Worm (Caenorhabditis elegans) whole organism, mixed stage, embryonic: ENCODE data around the gene Y17G9B.8.
A peak's percentile ranks its signal among the peaks of the same experiment; 100 is the strongest.

Source experiments
- M03D4.4 ChIP-seq: sonication (generic microtip); optimal IDR thresholded peaks from 2 replicates; lab custom pipeline; 2017; ENCODE audit warnings: mild to moderate bottlenecking, missing genetic modification characterization, missing compliant biosample characterization
- bed-3 ChIP-seq: fragments of 200-800 bp; sonication (Bioruptor generic); optimal IDR thresholded peaks from 3 replicates; lab custom pipeline; 2018; ENCODE audit warnings: mild to moderate bottlenecking, missing genetic modification characterization, moderate library complexity, missing compliant biosample characterization
- blmp-1 ChIP-seq: fragments of 150-350 bp; optimal IDR thresholded peaks from 2 replicates; lab custom pipeline; 2014; ENCODE audit warnings: missing biosample characterization, missing genetic modification characterization
- ceh-39 ChIP-seq: fragments of 150-350 bp; optimal IDR thresholded peaks from 2 replicates; lab custom pipeline; 2014; ENCODE audit warnings: missing biosample characterization, missing genetic modification characterization
- ceh-83 ChIP-seq: fragments of 200-800 bp; sonication (Bioruptor generic); optimal IDR thresholded peaks from 2 replicates; lab custom pipeline; 2018; ENCODE audit warnings: mild to moderate bottlenecking, missing genetic modification characterization, missing compliant biosample characterization
- ces-1 ChIP-seq: fragments of 150-350 bp; optimal IDR thresholded peaks from 2 replicates; lab custom pipeline; 2014; ENCODE audit warnings: missing biosample characterization, missing genetic modification reagents, missing genetic modification characterization
- cnd-1 ChIP-seq: fragments of 200-800 bp; sonication (Bioruptor generic); optimal IDR thresholded peaks from 2 replicates; lab custom pipeline; 2018; ENCODE audit warnings: mild to moderate bottlenecking, missing genetic modification characterization, missing compliant biosample characterization
- drap-1 ChIP-seq: fragments of 200-800 bp; sonication (Bioruptor generic); optimal IDR thresholded peaks from 3 replicates; lab custom pipeline; 2018; ENCODE audit warnings: mild to moderate bottlenecking, missing genetic modification characterization, missing compliant biosample characterization
- elt-1 ChIP-seq: sonication (generic microtip); optimal IDR thresholded peaks from 2 replicates; lab custom pipeline; 2017; ENCODE audit warnings: missing genetic modification characterization, mild to moderate bottlenecking, missing compliant biosample characterization, antibody characterized with exemption, moderate library complexity, borderline replicate concordance; ENCODE audit not compliant: insufficient read depth
- elt-3 ChIP-seq: fragments of 150-350 bp; optimal IDR thresholded peaks from 2 replicates; lab custom pipeline; 2014; ENCODE audit warnings: missing biosample characterization, missing genetic modification characterization
- flh-1 ChIP-seq: fragments of 200-800 bp; sonication (Bioruptor generic); optimal IDR thresholded peaks from 2 replicates; lab custom pipeline; 2018; ENCODE audit warnings: mild to moderate bottlenecking, missing genetic modification characterization, moderate library complexity, missing compliant biosample characterization
- ham-2 ChIP-seq: fragments of 200-800 bp; sonication (Bioruptor generic); optimal IDR thresholded peaks from 2 replicates; lab custom pipeline; 2018; ENCODE audit warnings: mild to moderate bottlenecking, missing genetic modification characterization, missing compliant biosample characterization
- hlh-1 ChIP-seq: fragments of 150-350 bp; optimal IDR thresholded peaks from 2 replicates; lab custom pipeline; 2014; ENCODE audit warnings: missing biosample characterization, missing genetic modification reagents, missing genetic modification characterization
- lin-13 ChIP-seq: fragments of 150-350 bp; optimal IDR thresholded peaks from 2 replicates; lab custom pipeline; 2014; ENCODE audit warnings: missing biosample characterization, missing genetic modification characterization
- lin-32 ChIP-seq: fragments of 200-800 bp; sonication (Bioruptor generic); optimal IDR thresholded peaks from 2 replicates; lab custom pipeline; 2018; ENCODE audit warnings: mild to moderate bottlenecking, missing genetic modification characterization, missing compliant biosample characterization
- lsy-2 ChIP-seq: fragments of 150-350 bp; optimal IDR thresholded peaks from 2 replicates; lab custom pipeline; 2014; ENCODE audit warnings: missing biosample characterization, missing genetic modification characterization
- mab-5 ChIP-seq: fragments of 150-350 bp; optimal IDR thresholded peaks from 2 replicates; lab custom pipeline; 2014; ENCODE audit warnings: missing biosample characterization, missing genetic modification characterization
- mep-1 ChIP-seq: fragments of 150-350 bp; optimal IDR thresholded peaks from 2 replicates; lab custom pipeline; 2017; ENCODE audit warnings: missing biosample characterization, missing genetic modification reagents, missing genetic modification characterization, inconsistent platforms
- mls-2 ChIP-seq: sonication (generic microtip); optimal IDR thresholded peaks from 2 replicates; lab custom pipeline; 2016; ENCODE audit warnings: mild to moderate bottlenecking, missing genetic modification characterization, moderate library complexity, missing compliant biosample characterization
- nhr-12 ChIP-seq: fragments of 150-350 bp; optimal IDR thresholded peaks from 2 replicates; lab custom pipeline; 2014; ENCODE audit warnings: missing biosample characterization, missing genetic modification characterization
- nhr-2 ChIP-seq: fragments of 150-350 bp; optimal IDR thresholded peaks from 2 replicates; lab custom pipeline; 2014; ENCODE audit warnings: missing biosample characterization, missing genetic modification characterization
- nhr-237 ChIP-seq: fragments of 150-350 bp; optimal IDR thresholded peaks from 2 replicates; lab custom pipeline; 2014; ENCODE audit warnings: missing biosample characterization, missing genetic modification characterization
- nhr-28 ChIP-seq: fragments of 150-350 bp; optimal IDR thresholded peaks from 2 replicates; lab custom pipeline; 2014; ENCODE audit warnings: missing biosample characterization, missing genetic modification characterization
- nhr-76 ChIP-seq: sonication (generic microtip); optimal IDR thresholded peaks from 2 replicates; lab custom pipeline; 2017; ENCODE audit warnings: missing biosample characterization, missing genetic modification characterization
- pha-4 ChIP-seq: fragments of 150-350 bp; optimal IDR thresholded peaks from 2 replicates; lab custom pipeline; 2018; ENCODE audit warnings: missing biosample characterization, missing genetic modification reagents, missing genetic modification characterization
- sem-2 ChIP-seq: fragments of 200-800 bp; sonication (Bioruptor generic); optimal IDR thresholded peaks from 2 replicates; lab custom pipeline; 2018; ENCODE audit warnings: mild to moderate bottlenecking, missing genetic modification characterization, missing compliant biosample characterization
- snpc-4 ChIP-seq: fragments of 150-350 bp; optimal IDR thresholded peaks from 2 replicates; lab custom pipeline; 2014; ENCODE audit warnings: missing biosample characterization, missing genetic modification characterization
- sptf-1 ChIP-seq: sonication (generic microtip); optimal IDR thresholded peaks from 2 replicates; lab custom pipeline; 2017; ENCODE audit warnings: mild to moderate bottlenecking, missing genetic modification characterization, moderate library complexity, missing compliant biosample characterization
- tbx-8 ChIP-seq: fragments of 200-800 bp; sonication (Bioruptor generic); optimal IDR thresholded peaks from 2 replicates; lab custom pipeline; 2018; ENCODE audit warnings: mild to moderate bottlenecking, missing genetic modification characterization, moderate library complexity, missing compliant biosample characterization
- unc-120 ChIP-seq: sonication (generic microtip); optimal IDR thresholded peaks from 2 replicates; lab custom pipeline; 2017; ENCODE audit warnings: missing genetic modification characterization, missing compliant biosample characterization; ENCODE audit not compliant: poor library complexity, severe bottlenecking
- unc-39 ChIP-seq: fragments of 150-350 bp; optimal IDR thresholded peaks from 2 replicates; lab custom pipeline; 2014; ENCODE audit warnings: missing biosample characterization, missing genetic modification characterization
- unc-62 ChIP-seq: fragments of 150-350 bp; optimal IDR thresholded peaks from 2 replicates; lab custom pipeline; 2014; ENCODE audit warnings: missing biosample characterization, missing genetic modification reagents, missing genetic modification characterization
- zip-8 ChIP-seq: fragments of 150-350 bp; optimal IDR thresholded peaks from 2 replicates; lab custom pipeline; 2014; ENCODE audit warnings: missing biosample characterization, missing genetic modification characterization
- ztf-11 ChIP-seq: fragments of 150-350 bp; optimal IDR thresholded peaks from 2 replicates; lab custom pipeline; 2014; ENCODE audit warnings: missing biosample characterization, missing genetic modification characterization

The Y17G9B.8 gene

DNA sequence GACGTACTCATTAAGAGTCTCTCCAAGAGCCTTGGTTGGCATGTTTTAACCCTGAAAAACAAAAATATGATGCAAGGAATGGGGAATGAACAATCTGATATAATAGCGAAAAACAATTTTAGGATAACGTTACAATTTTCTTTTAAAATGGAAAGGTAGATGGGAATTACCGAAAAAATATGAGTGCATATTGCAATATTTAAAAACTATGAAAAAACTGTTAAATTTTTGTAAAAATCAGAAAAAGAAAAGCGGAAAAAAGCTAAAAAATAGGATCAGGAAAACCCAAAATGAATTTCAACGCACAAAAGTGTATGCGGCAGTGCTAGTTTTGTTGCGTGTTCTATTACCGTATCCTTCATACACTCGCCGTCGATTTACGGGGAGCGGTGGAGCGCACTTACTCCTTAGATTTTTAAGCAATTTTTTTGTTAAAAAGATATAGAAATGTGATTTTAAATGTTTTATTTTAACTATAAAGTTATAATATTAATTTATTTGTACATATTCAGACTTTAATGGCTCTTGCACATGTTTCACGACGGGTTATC, 8.8 kb downstream of the Y17G9B.8 start, which contains the start of the genes rpl-20 and Y17G9B.5 (continued):
- TF ChIP-seq pha-4 (tag; lab: Kevin White, UChicago) (peak; percentile 100), lin-13 (tag; lab: Kevin White, UChicago) (peak; percentile 100), M03D4.4 (tag; lab: Kevin White, UChicago) (peak; percentile 94), snpc-4 (tag; lab: Kevin White, UChicago) (no peak), ceh-83 (GFP tag; lab: Kevin White, UChicago) (peak; percentile 87), lin-32 (GFP tag; lab: Kevin White, UChicago) (peak; percentile 78), elt-3 (tag; lab: Kevin White, UChicago) (peak; percentile 88), lsy-2 (tag; lab: Kevin White, UChicago) (peak; percentile 100), mls-2 (peak; percentile 91)

DNA sequence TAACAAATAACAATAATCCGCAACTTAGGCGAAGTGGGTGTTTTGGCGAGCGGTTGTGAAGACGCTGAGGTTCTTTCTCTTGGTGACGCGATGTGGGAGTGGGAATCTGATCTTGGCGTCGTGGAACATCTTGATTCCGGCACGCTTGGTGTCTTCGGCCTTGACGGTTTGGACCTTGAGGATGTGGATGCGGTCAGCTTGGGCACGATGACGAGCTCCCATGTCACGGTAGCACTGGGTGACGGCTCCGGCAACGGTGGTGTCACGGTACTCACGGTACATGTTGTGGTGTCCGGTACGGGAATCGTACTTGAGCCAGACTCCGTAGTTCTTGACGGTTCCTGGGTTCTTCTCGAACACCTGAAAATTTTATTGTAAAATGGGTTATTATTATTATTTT, 9.5 kb downstream of the Y17G9B.8 start:
- TF ChIP-seq nhr-2 (tag; lab: Kevin White, UChicago): no peak

DNA sequence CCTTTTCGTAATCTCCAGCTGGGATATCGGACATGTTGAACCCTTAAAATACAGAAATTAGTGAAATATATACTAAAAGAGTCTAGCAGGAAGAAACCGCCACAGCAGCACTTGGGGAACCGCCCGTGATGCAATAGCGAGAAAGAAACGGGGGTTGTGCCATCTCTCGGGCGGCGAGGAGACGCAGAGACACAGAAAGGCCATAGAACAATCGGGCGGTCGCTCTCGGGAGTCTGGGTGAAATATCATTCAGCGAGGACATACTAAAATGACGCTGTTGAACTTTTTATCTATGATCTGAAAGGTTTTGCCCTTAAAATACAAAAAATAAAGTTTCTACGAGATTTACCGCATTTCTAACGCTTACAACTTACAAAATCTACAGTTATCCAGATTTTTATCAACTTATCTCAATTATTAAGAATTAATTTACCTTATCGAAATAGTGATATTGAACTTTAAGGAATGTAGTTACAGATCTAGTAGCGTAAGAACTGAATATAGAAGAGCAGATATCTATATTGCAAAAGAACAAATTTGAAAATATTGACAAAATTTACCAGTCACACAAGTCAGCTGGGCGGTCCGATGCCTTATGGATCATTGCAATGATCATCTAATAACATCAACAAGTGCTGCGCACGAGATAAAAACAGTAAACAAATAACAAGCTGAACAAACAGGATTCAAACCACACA, 10.1 kb downstream of the Y17G9B.8 start, which contains the start of gene cyc-2.1:
TSS of gene cyc-2.1 (minus strand) at position 605 of the 698 bp plus-strand sequence.
- TF ChIP-seq drap-1 (GFP tag; lab: Kevin White, UChicago) (peak; percentile 33), sptf-1 (tag; lab: Kevin White, UChicago) (peak; percentile 58), bed-3 (GFP tag; lab: Kevin White, UChicago) (no peak), unc-120 (tag; lab: Kevin White, UChicago) (no peak), ztf-11 (no peak), unc-39 (tag; lab: Kevin White, UChicago) (no peak), blmp-1 (no peak), M03D4.4 (tag; lab: Kevin White, UChicago) (peak; percentile 31), zip-8 (tag; lab: Kevin White, UChicago) (peak; percentile 30), lsy-2 (tag; lab: Kevin White, UChicago) (peak; percentile 76), elt-3 (tag; lab: Kevin White, UChicago) (no peak), cnd-1 (tag; lab: Kevin White, UChicago) (no peak), ceh-83 (GFP tag; lab: Kevin White, UChicago) (no peak), nhr-12 (no peak), mls-2 (no peak), mep-1 (tag; lab: Kevin White, UChicago) (peak; percentile 55), lin-32 (GFP tag; lab: Kevin White, UChicago) (no peak), lin-13 (tag; lab: Kevin White, UChicago) (no peak), pha-4 (tag; lab: Kevin White, UChicago) (peak; percentile 22), flh-1 (GFP tag; lab: Kevin White, UChicago) (peak; percentile 4), nhr-28 (tag; lab: Kevin White, UChicago) (no peak), hlh-1 (tag; lab: Kevin White, UChicago) (no peak), nhr-2 (tag; lab: Kevin White, UChicago) (no peak), mab-5 (no peak), ces-1 (GFP tag; lab: Kevin White, UChicago) (peak; percentile 22), unc-62 (GFP tag; lab: Kevin White, UChicago) (no peak), ceh-39 (tag; lab: Kevin White, UChicago) (no peak), nhr-237 (tag; lab: Kevin White, UChicago) (peak; percentile 6), sem-2 (no peak), snpc-4 (tag; lab: Kevin White, UChicago) (no peak)
- TF ChIP-seq, all 35 proteins: peak for 10

DNA sequence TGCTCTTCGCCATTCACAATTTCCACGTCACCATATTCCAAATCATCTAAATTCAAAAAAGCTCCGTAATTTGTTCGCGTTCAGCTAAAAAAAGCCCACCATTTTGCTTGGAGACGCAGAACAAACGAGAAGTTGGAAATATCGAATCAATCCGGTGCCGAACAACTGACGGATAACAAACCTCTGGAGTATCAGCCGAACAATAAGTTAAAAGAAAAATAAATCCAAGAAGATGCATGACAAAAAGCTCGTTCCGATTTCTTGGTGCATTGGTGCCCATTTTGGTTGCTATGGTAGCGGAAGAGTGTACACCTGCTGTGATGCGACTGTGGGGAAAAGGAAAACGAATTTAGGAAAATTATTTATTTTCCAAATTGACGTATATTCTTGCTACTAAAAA, 11.1 kb downstream of the Y17G9B.8 start, which contains the start of gene tctn-1:
TSS of gene tctn-1 (minus strand) at position 280 of the 400 bp plus-strand sequence.
- TF ChIP-seq hlh-1 (tag; lab: Kevin White, UChicago) (peak; percentile 30), zip-8 (tag; lab: Kevin White, UChicago) (no peak)

DNA sequence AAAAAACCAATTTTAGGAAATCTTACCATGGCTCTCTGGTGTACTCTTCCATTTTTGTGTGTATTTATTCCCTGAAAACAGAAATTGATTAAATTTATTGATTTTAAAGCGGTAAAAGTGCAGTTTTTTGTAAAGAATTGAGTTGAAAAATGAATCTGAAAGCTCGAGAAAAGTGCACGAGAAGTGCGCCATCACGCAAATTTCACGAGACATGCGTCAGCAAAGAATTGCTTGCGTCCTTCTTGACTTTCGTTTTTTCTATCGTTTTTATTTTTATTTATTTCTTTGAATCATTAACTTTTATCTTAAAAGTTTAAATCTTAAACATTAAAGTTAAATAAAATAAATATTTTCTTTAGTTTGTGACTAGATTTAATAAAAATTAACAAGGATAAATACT, 13.2 kb downstream of the Y17G9B.8 start, which contains the start of gene timm-17B.1:
TSS of gene timm-17B.1 (minus strand) at position 71 of the 400 bp plus-strand sequence.
- TF ChIP-seq M03D4.4 (tag; lab: Kevin White, UChicago) (no peak), nhr-12 (no peak), ham-2 (GFP tag; lab: Kevin White, UChicago) (no peak), nhr-76 (tag; lab: Kevin White, UChicago) (no peak), lin-32 (GFP tag; lab: Kevin White, UChicago) (no peak), elt-3 (tag; lab: Kevin White, UChicago) (no peak), ceh-39 (tag; lab: Kevin White, UChicago) (no peak), nhr-237 (tag; lab: Kevin White, UChicago) (peak; percentile 33), pha-4 (tag; lab: Kevin White, UChicago) (peak; percentile 1), mls-2 (no peak), drap-1 (GFP tag; lab: Kevin White, UChicago) (no peak), nhr-28 (tag; lab: Kevin White, UChicago) (no peak), unc-62 (GFP tag; lab: Kevin White, UChicago) (no peak), ceh-83 (GFP tag; lab: Kevin White, UChicago) (no peak), ces-1 (GFP tag; lab: Kevin White, UChicago) (peak; percentile 49), unc-120 (tag; lab: Kevin White, UChicago) (no peak), mab-5 (no peak), elt-1 (tag; lab: Kevin White, UChicago) (no peak), lsy-2 (tag; lab: Kevin White, UChicago) (peak; percentile 83), ztf-11 (no peak), cnd-1 (tag; lab: Kevin White, UChicago) (no peak), sptf-1 (tag; lab: Kevin White, UChicago) (no peak), blmp-1 (no peak), nhr-2 (tag; lab: Kevin White, UChicago) (no peak), lin-13 (tag; lab: Kevin White, UChicago) (peak; percentile 68), unc-39 (tag; lab: Kevin White, UChicago) (no peak), zip-8 (tag; lab: Kevin White, UChicago) (no peak), bed-3 (GFP tag; lab: Kevin White, UChicago) (no peak), tbx-8 (GFP tag; lab: Kevin White, UChicago) (no peak), snpc-4 (tag; lab: Kevin White, UChicago) (no peak)
